Fruit fly (Drosophila melanogaster) whole organism, embryonic: Measurements from ENCODE around the gene CG6325.

Experiments used
- ATbp ChIP-seq: fragments of 200-800 bp; sonication (Bioruptor generic); optimal IDR thresholded peaks from 2 replicates; lab custom pipeline; 2017; ENCODE audit warnings: missing biosample characterization, mild to moderate bottlenecking, missing genetic modification characterization, missing genetic modification reagents
- Ada2b ChIP-seq: fragments of 200-800 bp; sonication (Bioruptor generic); IDR thresholded peaks from 2 replicates; pipeline ENCODE4 v1.3.6; 2022; ENCODE audit warnings: missing biosample characterization, missing genetic modification characterization
- CG10321 ChIP-seq: fragments of 200-800 bp; sonication (Bioruptor generic); IDR thresholded peaks from 2 replicates; pipeline ENCODE4 v1.3.6; 2022; ENCODE audit warnings: missing biosample characterization, missing genetic modification characterization
- CG12071 ChIP-seq: fragments of 200-800 bp; sonication (Bioruptor generic); optimal IDR thresholded peaks from 3 replicates; lab custom pipeline; 2018; ENCODE audit warnings: missing biosample characterization, mild to moderate bottlenecking, missing genetic modification characterization
- CG12391 ChIP-seq: fragments of 200-800 bp; sonication (Bioruptor generic); optimal IDR thresholded peaks from 3 replicates; lab custom pipeline; 2018; ENCODE audit warnings: missing biosample characterization, mild to moderate bottlenecking, missing genetic modification characterization, moderate library complexity
- CG1647 ChIP-seq: fragments of 200-800 bp; sonication (Bioruptor generic); optimal IDR thresholded peaks from 3 replicates; lab custom pipeline; 2016; ENCODE audit warnings: missing biosample characterization, missing genetic modification characterization
- CG2116 ChIP-seq: fragments of 200-800 bp; sonication (Bioruptor generic); optimal IDR thresholded peaks from 3 replicates; lab custom pipeline; 2018; ENCODE audit warnings: missing biosample characterization, mild to moderate bottlenecking, missing genetic modification characterization
- CG3065 ChIP-seq: fragments of 200-800 bp; sonication (Bioruptor generic); optimal IDR thresholded peaks from 2 replicates; lab custom pipeline; 2016; ENCODE audit warnings: missing biosample characterization, missing genetic modification characterization
- CG31365 ChIP-seq: fragments of 200-800 bp; sonication (Bioruptor generic); optimal IDR thresholded peaks from 2 replicates; lab custom pipeline; 2018; ENCODE audit warnings: missing biosample characterization, mild to moderate bottlenecking, missing genetic modification characterization
- CG34376 ChIP-seq: fragments of 200-800 bp; sonication (Bioruptor generic); optimal IDR thresholded peaks from 2 replicates; lab custom pipeline; 2018; ENCODE audit warnings: missing biosample characterization, mild to moderate bottlenecking, missing genetic modification characterization
- CG3847 ChIP-seq: fragments of 200-800 bp; sonication (Bioruptor generic); IDR thresholded peaks from 2 replicates; pipeline ENCODE4 v1.3.6; 2022; ENCODE audit warnings: missing biosample characterization, missing genetic modification characterization
- CG4360 ChIP-seq: fragments of 200-800 bp; sonication (Bioruptor generic); IDR thresholded peaks from 2 replicates; pipeline ENCODE4 v1.3.6; 2022; ENCODE audit warnings: missing biosample characterization, missing genetic modification characterization
- CG6254 ChIP-seq: fragments of 200-800 bp; sonication (Bioruptor generic); optimal IDR thresholded peaks from 3 replicates; lab custom pipeline; 2017; ENCODE audit warnings: mild to moderate bottlenecking, missing biosample characterization, missing genetic modification reagents, missing genetic modification characterization
- CG6689 ChIP-seq: fragments of 200-800 bp; sonication (Bioruptor generic); IDR thresholded peaks from 2 replicates; pipeline ENCODE4 v1.3.6; 2022; ENCODE audit warnings: missing biosample characterization, missing genetic modification characterization
- CG7556 ChIP-seq: fragments of 200-800 bp; sonication (Bioruptor generic); optimal IDR thresholded peaks from 2 replicates; lab custom pipeline; 2017; ENCODE audit warnings: missing biosample characterization, mild to moderate bottlenecking, missing genetic modification characterization
- CG7786 ChIP-seq: fragments of 200-800 bp; sonication (Bioruptor generic); optimal IDR thresholded peaks from 2 replicates; lab custom pipeline; 2016; ENCODE audit warnings: missing biosample characterization, missing genetic modification characterization
- CG9437 ChIP-seq: fragments of 200-800 bp; sonication (Bioruptor generic); optimal IDR thresholded peaks from 2 replicates; lab custom pipeline; 2018; ENCODE audit warnings: missing biosample characterization, mild to moderate bottlenecking, missing genetic modification characterization
- CG9609 ChIP-seq: fragments of 200-800 bp; sonication (Bioruptor generic); optimal IDR thresholded peaks from 3 replicates; lab custom pipeline; 2016; ENCODE audit warnings: missing biosample characterization, missing genetic modification characterization
- CHES-1-like ChIP-seq: fragments of 200-800 bp; sonication (Bioruptor generic); optimal IDR thresholded peaks from 2 replicates; lab custom pipeline; 2016; ENCODE audit warnings: missing biosample characterization, missing genetic modification characterization
- Chrac-16 ChIP-seq: fragments of 200-800 bp; sonication (Bioruptor generic); optimal IDR thresholded peaks from 3 replicates; lab custom pipeline; 2016; ENCODE audit warnings: missing biosample characterization, missing genetic modification characterization
- Dref ChIP-seq: fragments of 200-800 bp; sonication (Bioruptor generic); IDR thresholded peaks from 2 replicates; pipeline ENCODE4 v1.3.6; 2022; ENCODE audit warnings: missing biosample characterization, missing genetic modification characterization
- ERR ChIP-seq: fragments of 200-800 bp; sonication (Bioruptor generic); optimal IDR thresholded peaks from 2 replicates; lab custom pipeline; 2016; ENCODE audit warnings: missing biosample characterization, missing genetic modification characterization
- HLH54F ChIP-seq: fragments of 200-800 bp; sonication (Bioruptor generic); optimal IDR thresholded peaks from 3 replicates; lab custom pipeline; 2016; ENCODE audit warnings: missing biosample characterization, missing genetic modification characterization
- Hey ChIP-seq: fragments of 200-800 bp; sonication (Bioruptor generic); optimal IDR thresholded peaks from 3 replicates; lab custom pipeline; 2018; ENCODE audit warnings: missing biosample characterization, mild to moderate bottlenecking, missing genetic modification characterization
- Jarid2 ChIP-seq: fragments of 200-800 bp; sonication (Bioruptor generic); optimal IDR thresholded peaks from 3 replicates; lab custom pipeline; 2017; ENCODE audit warnings: mild to moderate bottlenecking, missing biosample characterization, missing genetic modification reagents, missing genetic modification characterization
- Neu2 ChIP-seq: fragments of 200-800 bp; sonication (Bioruptor generic); optimal IDR thresholded peaks from 3 replicates; lab custom pipeline; 2016; ENCODE audit warnings: missing biosample characterization, missing genetic modification characterization, borderline replicate concordance
- Ravus ChIP-seq: fragments of 200-800 bp; sonication (Bioruptor generic); IDR thresholded peaks from 2 replicates; pipeline ENCODE4 v1.3.6; 2022; ENCODE audit warnings: missing biosample characterization, missing genetic modification characterization
- Side ChIP-seq: fragments of 200-800 bp; sonication (Bioruptor generic); optimal IDR thresholded peaks from 2 replicates; lab custom pipeline; 2016; ENCODE audit warnings: missing biosample characterization, missing genetic modification characterization
- ara ChIP-seq: fragments of 200-800 bp; sonication (Bioruptor generic); IDR thresholded peaks from 2 replicates; pipeline ENCODE4 v1.3.6; 2022; ENCODE audit warnings: missing biosample characterization, missing genetic modification characterization
- dpn ChIP-seq, 2 experiments: fragments of 200-800 bp; sonication (Bioruptor generic); optimal IDR thresholded peaks; 3 replicates each; lab custom pipeline; 2016; ENCODE audit warnings: missing biosample characterization in 2 of 2, missing genetic modification characterization in 2 of 2
- grn ChIP-seq: fragments of 200-800 bp; sonication (Bioruptor generic); optimal IDR thresholded peaks from 3 replicates; lab custom pipeline; 2017; ENCODE audit warnings: missing biosample characterization, missing genetic modification characterization
- hbn ChIP-seq: fragments of 200-800 bp; sonication (Bioruptor generic); IDR thresholded peaks from 2 replicates; pipeline ENCODE4 v1.3.6; 2022; ENCODE audit warnings: missing biosample characterization, missing genetic modification characterization; ENCODE audit not compliant: partially characterized antibody
- klu ChIP-seq: fragments of 200-800 bp; sonication (Bioruptor generic); IDR thresholded peaks from 2 replicates; pipeline ENCODE4 v1.3.6; 2022; ENCODE audit warnings: missing biosample characterization, missing genetic modification characterization
- lola ChIP-seq, 3 experiments: fragments of >200 bp in 2 of 3; fragments of 200-800 bp in 1 of 3; sonication (Bioruptor generic) in 1 of 3; optimal IDR thresholded peaks; 2 replicates each; lab custom pipeline; 2017 to 2019; ENCODE audit warnings: missing biosample characterization in 3 of 3, missing genetic modification characterization in 3 of 3, mild to moderate bottlenecking in 1 of 3, moderate library complexity in 1 of 3
- odd ChIP-seq: fragments of 200-800 bp; sonication (Bioruptor generic); optimal IDR thresholded peaks from 2 replicates; lab custom pipeline; 2017; ENCODE audit warnings: missing biosample characterization, mild to moderate bottlenecking, missing genetic modification characterization
- pb ChIP-seq: fragments of 200-800 bp; sonication (Bioruptor generic); optimal IDR thresholded peaks from 3 replicates; lab custom pipeline; 2016; ENCODE audit warnings: missing biosample characterization, missing genetic modification characterization
- row ChIP-seq: fragments of 200-800 bp; sonication (Bioruptor generic); IDR thresholded peaks from 3 replicates; pipeline ENCODE4 v1.3.6; 2022; ENCODE audit warnings: missing biosample characterization, missing genetic modification characterization
- salm ChIP-seq: fragments of 200-800 bp; sonication (Bioruptor generic); optimal IDR thresholded peaks from 2 replicates; lab custom pipeline; 2018; ENCODE audit warnings: missing biosample characterization, mild to moderate bottlenecking, missing genetic modification characterization
- sc ChIP-seq, 3 experiments: fragments of >200 bp in 2 of 3; fragments of 200-800 bp in 1 of 3; sonication (Bioruptor generic) in 1 of 3; optimal IDR thresholded peaks; 2 replicates in 2 of 3; 3 replicates in 1 of 3; lab custom pipeline; 2017; ENCODE audit warnings: mild to moderate bottlenecking in 1 of 3, missing biosample characterization in 1 of 3, missing genetic modification characterization in 1 of 3, missing genetic modification reagents in 1 of 3
- shn ChIP-seq: fragments of 200-800 bp; sonication (Bioruptor generic); optimal IDR thresholded peaks from 3 replicates; lab custom pipeline; 2016; ENCODE audit warnings: missing biosample characterization, missing genetic modification characterization
- sqz ChIP-seq: fragments of 200-800 bp; sonication (Bioruptor generic); optimal IDR thresholded peaks from 3 replicates; lab custom pipeline; 2018; ENCODE audit warnings: missing biosample characterization, mild to moderate bottlenecking, missing genetic modification characterization
- tap ChIP-seq: fragments of 200-800 bp; optimal IDR thresholded peaks from 3 replicates; lab custom pipeline; 2019; ENCODE audit warnings: missing biosample characterization, mild to moderate bottlenecking, missing genetic modification characterization, moderate library complexity
- tna ChIP-seq: fragments of 200-800 bp; sonication (Bioruptor generic); IDR thresholded peaks from 2 replicates; pipeline ENCODE4 v1.3.6; 2022; ENCODE audit warnings: missing biosample characterization, missing genetic modification characterization; ENCODE audit not compliant: partially characterized antibody
- tup ChIP-seq: fragments of 200-800 bp; sonication (Bioruptor generic); optimal IDR thresholded peaks from 2 replicates; lab custom pipeline; 2016; ENCODE audit warnings: missing biosample characterization, mild to moderate bottlenecking, missing genetic modification characterization, moderate library complexity
- unpg ChIP-seq: fragments of 200-800 bp; sonication (Bioruptor generic); optimal IDR thresholded peaks from 3 replicates; lab custom pipeline; 2018; ENCODE audit warnings: missing biosample characterization, mild to moderate bottlenecking, missing genetic modification characterization, moderate library complexity

Gene CG6325

DNA sequence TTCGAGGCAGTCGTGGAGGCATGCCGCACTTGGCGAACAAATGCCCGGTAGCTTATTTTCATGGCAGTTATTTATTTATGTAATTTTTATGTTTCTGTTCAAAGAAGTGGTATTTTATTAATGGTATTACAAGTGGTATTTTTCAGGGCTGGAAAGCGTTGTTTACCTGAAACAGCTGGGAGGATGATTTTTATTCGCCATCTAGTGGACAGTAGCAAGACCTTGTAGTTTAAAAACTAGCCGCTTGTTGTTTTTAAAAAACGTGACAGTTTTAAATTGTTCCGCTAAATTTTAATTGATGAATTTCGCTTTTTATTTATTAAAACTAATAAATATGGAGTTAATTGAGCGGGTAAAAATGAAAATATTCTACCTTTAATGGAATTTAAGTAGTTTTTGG lies 8.8 kb upstream of the CG6325 start, which contains the start of gene CG6345 (continued):
- TF ChIP-seq CG31365 (peak; percentile 82), odd (GFP tag; lab: Kevin White, UChicago) (peak; percentile 86), CG3847 (GFP tag; lab: Robert Waterston, UW) (peak; percentile 77), unpg (peak; percentile 83), HLH54F (GFP tag; lab: Kevin White, UChicago) (peak; percentile 50), ERR (GFP tag; lab: Kevin White, UChicago) (peak; percentile 49), CG7786 (GFP tag; lab: Kevin White, UChicago) (peak; percentile 32), CG34376 (GFP tag; lab: Kevin White, UChicago) (peak; percentile 86), CG12391 (peak; percentile 79), Dref (GFP tag; lab: Robert Waterston, UW) (no peak), Jarid2 (peak; percentile 78), ATbp (GFP tag; lab: Kevin White, UChicago) (peak; percentile 79), hbn (no peak), CG6254 (GFP tag; lab: Kevin White, UChicago) (peak; percentile 91), salm (peak; percentile 65), CG12071 (peak; percentile 89), dpn (GFP tag; optimal IDR thresholded peaks at IDR 0.05; lab: Kevin White, UChicago) (peak; percentile 84 to 87), grn (GFP tag; lab: Kevin White, UChicago) (no peak), Ada2b (GFP tag; lab: Robert Waterston, UW) (peak; percentile 70), shn (GFP tag; lab: Kevin White, UChicago) (peak; percentile 85), sqz (GFP tag; lab: Kevin White, UChicago) (no peak), CG4360 (no peak), CG10321 (peak; percentile 48; the same call in 1 of the 2 replicates), tna (GFP tag; lab: Robert Waterston, UW) (no peak), Chrac-16 (peak; percentile 78), CG9609 (GFP tag; lab: Kevin White, UChicago) (peak; percentile 69), CHES-1-like (GFP tag; lab: Kevin White, UChicago) (peak; percentile 76), klu (GFP tag; lab: Robert Waterston, UW) (no peak), sc (optimal IDR thresholded peaks at IDR 0.05; lab: Kevin White, UChicago) (no peak), sc (GFP tag; optimal IDR thresholded peaks at IDR 0.05; lab: Kevin White, UChicago) (peak; percentile 78), Hey (tag; lab: Kevin White, UChicago) (peak; percentile 20), CG7556 (GFP tag; lab: Kevin White, UChicago) (peak; percentile 59), Side (peak; percentile 86), Neu2 (GFP tag; lab: Kevin White, UChicago) (peak; percentile 10), CG2116 (GFP tag; lab: Kevin White, UChicago) (peak; percentile 67), Ravus (GFP tag; lab: Robert Waterston, UW) (peak; percentile 15; the same call in 1 of the 2 replicates), CG6689 (GFP tag; lab: Robert Waterston, UW) (peak; percentile 65), pb (peak; percentile 76), CG1647 (GFP tag; lab: Kevin White, UChicago) (peak; percentile 81), CG9437 (GFP tag; lab: Kevin White, UChicago) (peak; percentile 69), ara (peak; percentile 75; the same call in 1 of the 2 replicates), row (GFP tag; lab: Robert Waterston, UW) (peak; percentile 47), tup (GFP tag; lab: Kevin White, UChicago) (peak; percentile 69), lola (GFP tag; optimal IDR thresholded peaks at IDR 0.05; lab: Kevin White, UChicago) (peak in 1 of 3 experiments; percentile 52), CG3065 (GFP tag; lab: Kevin White, UChicago) (peak; percentile 61), tap (tag; lab: Kevin White, UChicago) (peak; percentile 72)
